Worm (Caenorhabditis elegans) whole organism, late embryonic: ENCODE results near the gene Y42G9A.1.

Experiments
- C38D4.7 ChIP-seq: fragments of 200-800 bp; sonication (Bioruptor generic); optimal IDR thresholded peaks from 2 replicates; lab custom pipeline; 2018; ENCODE audit warnings: mild to moderate bottlenecking, missing genetic modification characterization, moderate library complexity, missing compliant biosample characterization
- F13H6.1 ChIP-seq: sonication (generic microtip); optimal IDR thresholded peaks from 2 replicates; lab custom pipeline; 2016; ENCODE audit warnings: missing genetic modification characterization, missing compliant biosample characterization
- K09A11.1 ChIP-seq: sonication (generic microtip); optimal IDR thresholded peaks from 2 replicates; lab custom pipeline; 2017; ENCODE audit warnings: antibody characterized with exemption, mild to moderate bottlenecking, missing genetic modification characterization, missing compliant biosample characterization; ENCODE audit not compliant: insufficient read depth
- T23F11.4 ChIP-seq: fragments of 200-800 bp; sonication (Bioruptor generic); optimal IDR thresholded peaks from 2 replicates; lab custom pipeline; 2018; ENCODE audit warnings: mild to moderate bottlenecking, missing genetic modification characterization, missing compliant biosample characterization
- Y22D7AL.16 ChIP-seq: sonication (generic microtip); optimal IDR thresholded peaks from 2 replicates; lab custom pipeline; 2016; ENCODE audit warnings: missing genetic modification characterization, missing compliant biosample characterization
- ama-1 ChIP-seq: fragments of 150-350 bp; optimal IDR thresholded peaks from 2 replicates; lab custom pipeline; 2014
- ceh-19 ChIP-seq: fragments of 200-800 bp; sonication (Bioruptor generic); optimal IDR thresholded peaks from 2 replicates; lab custom pipeline; 2018; ENCODE audit warnings: mild to moderate bottlenecking, missing genetic modification characterization, missing compliant biosample characterization
- ceh-2 ChIP-seq: sonication (generic microtip); optimal IDR thresholded peaks from 2 replicates; lab custom pipeline; 2016; ENCODE audit warnings: missing genotype, missing genetic modification characterization, missing compliant biosample characterization
- ceh-22 ChIP-seq: sonication (generic microtip); optimal IDR thresholded peaks from 2 replicates; lab custom pipeline; 2017; ENCODE audit warnings: missing biosample characterization, missing genetic modification characterization
- ceh-30 ChIP-seq: fragments of 150-350 bp; optimal IDR thresholded peaks from 2 replicates; lab custom pipeline; 2014; ENCODE audit warnings: missing biosample characterization, missing genetic modification characterization
- ceh-48 ChIP-seq: sonication (generic microtip); optimal IDR thresholded peaks from 2 replicates; lab custom pipeline; 2016; ENCODE audit warnings: missing genetic modification characterization, inconsistent platforms, missing compliant biosample characterization
- ceh-6 ChIP-seq: fragments of 200-800 bp; sonication (Bioruptor generic); optimal IDR thresholded peaks from 2 replicates; lab custom pipeline; 2018; ENCODE audit warnings: mild to moderate bottlenecking, missing genetic modification characterization, missing compliant biosample characterization
- ceh-9 ChIP-seq: sonication (generic microtip); optimal IDR thresholded peaks from 2 replicates; lab custom pipeline; 2016; ENCODE audit warnings: mild to moderate bottlenecking, missing genetic modification characterization, inconsistent platforms, missing compliant biosample characterization
- dmd-4 ChIP-seq: sonication (generic microtip); optimal IDR thresholded peaks from 2 replicates; lab custom pipeline; 2016; ENCODE audit warnings: borderline replicate concordance, missing genetic modification characterization, missing compliant biosample characterization
- dve-1 ChIP-seq: sonication (generic microtip); optimal IDR thresholded peaks from 2 replicates; lab custom pipeline; 2017; ENCODE audit warnings: antibody characterized with exemption, mild to moderate bottlenecking, missing genetic modification characterization, missing compliant biosample characterization
- elt-4 ChIP-seq: sonication (generic microtip); optimal IDR thresholded peaks from 2 replicates; lab custom pipeline; 2016; ENCODE audit warnings: missing genetic modification characterization, missing compliant biosample characterization
- ets-4 ChIP-seq: sonication (generic microtip); optimal IDR thresholded peaks from 2 replicates; lab custom pipeline; 2016; ENCODE audit warnings: missing genetic modification characterization, missing compliant biosample characterization
- fax-1 ChIP-seq: sonication (generic microtip); optimal IDR thresholded peaks from 2 replicates; lab custom pipeline; 2016; ENCODE audit warnings: missing genotype, missing genetic modification characterization, missing compliant biosample characterization
- fkh-10 ChIP-seq: fragments of 150-350 bp; optimal IDR thresholded peaks from 2 replicates; lab custom pipeline; 2014; ENCODE audit warnings: missing biosample characterization, missing genetic modification reagents, missing genetic modification characterization
- fkh-6 ChIP-seq: sonication (generic microtip); optimal IDR thresholded peaks from 2 replicates; lab custom pipeline; 2016; ENCODE audit warnings: missing genetic modification characterization, missing compliant biosample characterization
- gmeb-2 ChIP-seq: sonication (generic microtip); optimal IDR thresholded peaks from 2 replicates; lab custom pipeline; 2016; ENCODE audit warnings: missing genetic modification characterization, inconsistent platforms, missing compliant biosample characterization
- hlh-13 ChIP-seq: fragments of 200-800 bp; sonication (Bioruptor generic); optimal IDR thresholded peaks from 2 replicates; lab custom pipeline; 2018; ENCODE audit warnings: mild to moderate bottlenecking, missing genetic modification characterization, missing compliant biosample characterization
- hlh-15 ChIP-seq: sonication (generic microtip); optimal IDR thresholded peaks from 2 replicates; lab custom pipeline; 2016; ENCODE audit warnings: missing genetic modification characterization, missing compliant biosample characterization
- hlh-6 ChIP-seq: sonication (generic microtip); optimal IDR thresholded peaks from 2 replicates; lab custom pipeline; 2016; ENCODE audit warnings: missing genotype, missing genetic modification characterization, missing compliant biosample characterization
- lim-6 ChIP-seq: sonication (generic microtip); optimal IDR thresholded peaks from 2 replicates; lab custom pipeline; 2016; ENCODE audit warnings: missing genetic modification characterization, missing compliant biosample characterization
- lin-11 ChIP-seq: fragments of 200-800 bp; sonication (Bioruptor generic); optimal IDR thresholded peaks from 2 replicates; lab custom pipeline; 2018; ENCODE audit warnings: mild to moderate bottlenecking, missing genetic modification characterization, missing compliant biosample characterization
- nfya-1 ChIP-seq: sonication (generic microtip); optimal IDR thresholded peaks from 2 replicates; lab custom pipeline; 2017; ENCODE audit warnings: missing genetic modification characterization, mild to moderate bottlenecking, missing compliant biosample characterization, antibody characterized with exemption, moderate library complexity
- npax-4 ChIP-seq: sonication (generic microtip); optimal IDR thresholded peaks from 2 replicates; lab custom pipeline; 2016; ENCODE audit warnings: missing genetic modification characterization, missing compliant biosample characterization
- odd-2 ChIP-seq: sonication (generic microtip); optimal IDR thresholded peaks from 2 replicates; lab custom pipeline; 2017; ENCODE audit warnings: antibody characterized with exemption, mild to moderate bottlenecking, missing genetic modification characterization, missing compliant biosample characterization
- pag-3 ChIP-seq: sonication (generic microtip); optimal IDR thresholded peaks from 2 replicates; lab custom pipeline; 2016; ENCODE audit warnings: missing compliant biosample characterization, missing genetic modification characterization, borderline replicate concordance
- pat-9 ChIP-seq: fragments of 200-800 bp; sonication (Bioruptor generic); optimal IDR thresholded peaks from 2 replicates; lab custom pipeline; 2018; ENCODE audit warnings: mild to moderate bottlenecking, missing genetic modification characterization, moderate library complexity, missing compliant biosample characterization
- pax-1 ChIP-seq: fragments of 150-350 bp; optimal IDR thresholded peaks from 2 replicates; lab custom pipeline; 2014; ENCODE audit warnings: missing biosample characterization, missing genetic modification characterization
- pha-2 ChIP-seq: sonication (generic microtip); optimal IDR thresholded peaks from 2 replicates; lab custom pipeline; 2017; ENCODE audit warnings: mild to moderate bottlenecking, missing genetic modification characterization, missing compliant biosample characterization
- pros-1 ChIP-seq: fragments of 150-350 bp; optimal IDR thresholded peaks from 2 replicates; lab custom pipeline; 2014; ENCODE audit warnings: missing biosample characterization, missing genetic modification reagents, missing genetic modification characterization
- sdc-2 ChIP-seq: sonication (generic microtip); optimal IDR thresholded peaks from 2 replicates; lab custom pipeline; 2016; ENCODE audit warnings: missing genotype, missing genetic modification characterization, missing compliant biosample characterization
- sox-2 ChIP-seq: fragments of 200-800 bp; sonication (Bioruptor generic); IDR thresholded peaks from 2 replicates; pipeline ENCODE4 v1.3.6; 2022; ENCODE audit warnings: missing genetic modification reagents, missing genetic modification characterization, missing compliant biosample characterization
- sox-4 ChIP-seq: sonication (generic microtip); optimal IDR thresholded peaks from 2 replicates; lab custom pipeline; 2017; ENCODE audit warnings: mild to moderate bottlenecking, missing genetic modification characterization, inconsistent platforms, missing compliant biosample characterization
- tbx-2 ChIP-seq: sonication (generic microtip); optimal IDR thresholded peaks from 2 replicates; lab custom pipeline; 2016; ENCODE audit warnings: missing genetic modification characterization, missing compliant biosample characterization
- tbx-7 ChIP-seq: sonication (generic microtip); optimal IDR thresholded peaks from 2 replicates; lab custom pipeline; 2016; ENCODE audit warnings: missing genotype, missing genetic modification characterization, missing compliant biosample characterization
- unc-3 ChIP-seq, 2 experiments: fragments of 200-800 bp in 1 of 2; sonication (Bioruptor generic) in 1 of 2; sonication (generic microtip) in 1 of 2; conservative IDR thresholded peaks in 1 of 2; optimal IDR thresholded peaks in 1 of 2; 2 replicates each; pipeline versions ENCODE4 v1.3.6 to Lab custom; 2016 to 2022; ENCODE audit warnings: missing compliant biosample characterization in 2 of 2, missing genetic modification characterization in 2 of 2, missing genetic modification reagents in 1 of 2
- unc-42 ChIP-seq: sonication (generic microtip); optimal IDR thresholded peaks from 2 replicates; lab custom pipeline; 2016; ENCODE audit warnings: missing genotype, missing genetic modification characterization, missing compliant biosample characterization
- unc-55 ChIP-seq: sonication (generic microtip); optimal IDR thresholded peaks from 2 replicates; lab custom pipeline; 2017; ENCODE audit warnings: missing biosample characterization, missing genetic modification reagents, missing genetic modification characterization
- zip-5 ChIP-seq: sonication (generic microtip); optimal IDR thresholded peaks from 2 replicates; lab custom pipeline; 2016; ENCODE audit warnings: missing genetic modification characterization, missing compliant biosample characterization
- ztf-16 ChIP-seq: sonication (generic microtip); optimal IDR thresholded peaks from 2 replicates; lab custom pipeline; 2017; ENCODE audit warnings: missing genetic modification characterization, missing compliant biosample characterization

Gene Y42G9A.1

ce11 chrIII:6158642-6159475, 9.1 kb downstream of the Y42G9A.1 start, which contains the start of gene nfm-1 (continued):
- TF ChIP-seq dmd-4 (peak; percentile 21), sdc-2 (tag; lab: Kevin White, UChicago) (peak; percentile 19), pax-1 (no peak), tbx-2 (tag; lab: Kevin White, UChicago) (peak; percentile 58), ceh-6 (GFP tag; lab: Kevin White, UChicago) (peak; percentile 86), pag-3 (tag; lab: Kevin White, UChicago) (no peak), K09A11.1 (peak; percentile 82), fax-1 (peak; percentile 10), T23F11.4 (GFP tag; lab: Kevin White, UChicago) (peak; percentile 76), ceh-22 (tag; lab: Kevin White, UChicago) (no peak), Y22D7AL.16 (tag; lab: Kevin White, UChicago) (peak; percentile 66), hlh-13 (peak; percentile 40), C38D4.7 (GFP tag; lab: Kevin White, UChicago) (peak; percentile 82), ets-4 (tag; lab: Kevin White, UChicago) (no peak), ceh-19 (GFP tag; lab: Kevin White, UChicago) (peak; percentile 87), elt-4 (no peak), zip-5 (tag; lab: Kevin White, UChicago) (peak; percentile 52), ama-1 (lab: Kevin White, UChicago) (no peak), sox-2 (peak; percentile 77), ceh-2 (peak; percentile 25), lin-11 (tag; lab: Kevin White, UChicago) (peak; percentile 78), odd-2 (tag; lab: Kevin White, UChicago) (peak; percentile 35), F13H6.1 (tag; lab: Kevin White, UChicago) (peak; percentile 7), unc-42 (peak; percentile 25), fkh-6 (tag; lab: Kevin White, UChicago) (no peak), pha-2 (tag; lab: Kevin White, UChicago) (peak; percentile 85), ztf-16 (peak; percentile 77), fkh-10 (GFP tag; lab: Kevin White, UChicago) (no peak), unc-3 (GFP tag; conservative IDR thresholded peaks at IDR 0.05; lab: Robert Waterston, UW) (peak; percentile 84), unc-3 (tag; optimal IDR thresholded peaks at IDR 0.05; lab: Kevin White, UChicago) (peak; percentile 83), lim-6 (tag; lab: Kevin White, UChicago) (no peak), pat-9 (tag; lab: Kevin White, UChicago) (peak; percentile 80), hlh-6 (tag; lab: Kevin White, UChicago) (peak; percentile 26), hlh-15 (tag; lab: Kevin White, UChicago) (peak; percentile 63), pros-1 (tag; lab: Kevin White, UChicago) (peak; percentile 4), nfya-1 (tag; lab: Kevin White, UChicago) (peak; percentile 63), ceh-30 (tag; lab: Kevin White, UChicago) (no peak), npax-4 (tag; lab: Kevin White, UChicago) (peak; percentile 69), ceh-48 (tag; lab: Kevin White, UChicago) (peak; percentile 77), tbx-7 (tag; lab: Kevin White, UChicago) (no peak), sox-4 (tag; lab: Kevin White, UChicago) (peak; percentile 86), unc-55 (GFP tag; lab: Kevin White, UChicago) (no peak), ceh-9 (peak; percentile 73), dve-1 (tag; lab: Kevin White, UChicago) (peak; percentile 64), gmeb-2 (peak; percentile 77)
